Fruit fly (Drosophila melanogaster): ENCODE data around the gene CG8219.

CG8219 gene

DNA sequence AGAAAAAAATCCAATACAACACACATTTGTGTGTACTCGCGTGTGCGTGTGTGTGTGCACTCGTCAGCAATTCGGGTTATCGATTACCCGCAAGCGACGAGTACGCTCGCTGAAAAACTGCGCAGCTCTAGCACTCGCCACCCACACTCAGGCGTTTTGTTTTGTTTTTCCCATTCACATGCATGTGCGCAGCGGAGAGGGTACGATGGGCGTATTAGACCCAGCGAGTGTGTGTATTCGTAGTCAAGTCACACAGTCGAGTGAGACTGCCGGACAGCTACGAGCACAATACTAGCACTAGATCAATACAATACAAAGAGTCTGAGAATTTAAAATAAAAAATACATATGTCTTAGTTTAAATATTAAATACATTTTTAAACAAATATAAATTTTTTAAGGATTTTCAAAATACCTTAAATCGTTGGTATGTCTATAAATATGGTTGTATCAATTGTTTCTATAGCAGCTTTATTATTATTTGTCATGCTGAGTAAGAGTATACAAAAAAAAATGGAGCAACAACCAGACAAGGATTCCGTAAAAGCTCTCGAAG is 15.3 kb upstream of the CG8219 start, which contains the start of the genes D19B and CG43293 (continued):
- peak; percentile 59; the same call in 1 of the 2 replicates for TF ChIP-seq tna (GFP tag; IDR thresholded peaks at IDR 0.05; ENCODE audit: partially characterized antibody)
- no peak for TF ChIP-seq Kr (GFP tag; optimal IDR thresholded peaks at IDR 0.05)
- TF ChIP-seq CG33557 (GFP tag; optimal IDR thresholded peaks at IDR 0.05): peak; percentile 38
- TF ChIP-seq CG12104 (GFP tag; optimal IDR thresholded peaks at IDR 0.05): peak; percentile 74
- peak; percentile 88 for TF ChIP-seq caup (GFP tag; optimal IDR thresholded peaks at IDR 0.05; ENCODE audit: severe bottlenecking)
- peak; percentile 72; the same call in 2 of the 3 replicates for TF ChIP-seq CG11560 (tag; IDR thresholded peaks at IDR 0.05)
- TF ChIP-seq CG1529 (GFP tag; optimal IDR thresholded peaks at IDR 0.05): peak; percentile 72
- peak; percentile 81 for TF ChIP-seq CrebB (tag; optimal IDR thresholded peaks at IDR 0.05)
- peak; percentile 72 for TF ChIP-seq CG2875 (GFP tag; optimal IDR thresholded peaks at IDR 0.05)
- peak; percentile 77; the same call in 2 of the 3 replicates for TF ChIP-seq Opbp (GFP tag; IDR thresholded peaks at IDR 0.05; ENCODE audit: partially characterized antibody)
- TF ChIP-seq yki (optimal IDR thresholded peaks at IDR 0.05): no peak
- no peak for TF ChIP-seq sc (optimal IDR thresholded peaks at IDR 0.05)
- peak; percentile 65 for TF ChIP-seq sc (GFP tag; optimal IDR thresholded peaks at IDR 0.05)
- peak; percentile 69 for TF ChIP-seq ap (GFP tag; IDR thresholded peaks at IDR 0.05)
- TF ChIP-seq CG15601 (tag; optimal IDR thresholded peaks at IDR 0.05): peak; percentile 73
- peak; percentile 64 for TF ChIP-seq CG11398 (GFP tag; optimal IDR thresholded peaks at IDR 0.05)
- TF ChIP-seq ase (GFP tag; IDR thresholded peaks at IDR 0.05): peak; percentile 92
- TF ChIP-seq gt (GFP tag; IDR thresholded peaks at IDR 0.05): no peak
- TF ChIP-seq Scr (GFP tag; IDR thresholded peaks at IDR 0.05; ENCODE audit: partially characterized antibody): peak; percentile 53; the same call in 1 of the 2 replicates
- peak; percentile 69 for TF ChIP-seq CG12299 (tag; optimal IDR thresholded peaks at IDR 0.05)
- TF ChIP-seq CG6689 (GFP tag; IDR thresholded peaks at IDR 0.05): peak; percentile 84
- TF ChIP-seq CG7839 (tag; optimal IDR thresholded peaks at IDR 0.05): peak; percentile 88
- peak; percentile 86 for TF ChIP-seq CG4730 (GFP tag; IDR thresholded peaks at IDR 0.05)
- peak; percentile 66 for TF ChIP-seq Oaz (GFP tag; IDR thresholded peaks at IDR 0.05)
- TF ChIP-seq Ets65A (GFP tag): peak; percentile 98
- TF ChIP-seq fd64A (GFP tag; optimal IDR thresholded peaks at IDR 0.05): peak; percentile 64
- TF ChIP-seq sens (GFP tag): peak; percentile 97
- peak; percentile 86 for TF ChIP-seq CG9727 (GFP tag; optimal IDR thresholded peaks at IDR 0.05)
- TF ChIP-seq tin (GFP tag; optimal IDR thresholded peaks at IDR 0.05): peak; percentile 92
- peak; percentile 90 for TF ChIP-seq Hmr (GFP tag; optimal IDR thresholded peaks at IDR 0.05)
- TF ChIP-seq schlank (tag; optimal IDR thresholded peaks at IDR 0.05): peak; percentile 80
- peak; percentile 91 for TF ChIP-seq CG7987 (GFP tag; optimal IDR thresholded peaks at IDR 0.05)
- TF ChIP-seq Xbp1 (GFP tag; optimal IDR thresholded peaks at IDR 0.05): peak; percentile 94
- peak; percentile 81 for TF ChIP-seq HLHmδ (GFP tag; optimal IDR thresholded peaks at IDR 0.05)
- TF ChIP-seq CTCF (GFP tag; optimal IDR thresholded peaks at IDR 0.05): no peak
- TF ChIP-seq CG9817 (tag; optimal IDR thresholded peaks at IDR 0.05): peak; percentile 80
- TF ChIP-seq CG18619 (GFP tag; optimal IDR thresholded peaks at IDR 0.05): peak; percentile 87
- TF ChIP-seq CG17385 (GFP tag; optimal IDR thresholded peaks at IDR 0.05): peak; percentile 81
- TF ChIP-seq Mes4 (GFP tag; optimal IDR thresholded peaks at IDR 0.05): peak; percentile 56
- peak; percentile 81 for TF ChIP-seq p53 (GFP tag; optimal IDR thresholded peaks at IDR 0.05)
- peak; percentile 47 for TF ChIP-seq CG17912 (GFP tag; optimal IDR thresholded peaks at IDR 0.05)
- TF ChIP-seq MESR4 (GFP tag; optimal IDR thresholded peaks at IDR 0.05): peak; percentile 92
- TF ChIP-seq gcm (GFP tag; optimal IDR thresholded peaks at IDR 0.05): peak; percentile 83
- TF ChIP-seq kay (GFP tag; optimal IDR thresholded peaks at IDR 0.05): peak; percentile 85
- peak; percentile 77 for TF ChIP-seq nerfin-2 (GFP tag; IDR thresholded peaks at IDR 0.05; ENCODE audit: partially characterized antibody)
- TF ChIP-seq CG14014 (GFP tag; IDR thresholded peaks at IDR 0.05): peak; percentile 92
- peak; percentile 74 for TF ChIP-seq Ets97D (GFP tag; optimal IDR thresholded peaks at IDR 0.05)
- peak; percentile 90 for TF ChIP-seq Six4 (GFP tag; optimal IDR thresholded peaks at IDR 0.05)
- TF ChIP-seq Atf6 (GFP tag; IDR thresholded peaks at IDR 0.05): peak; percentile 91
- TF ChIP-seq tgo (GFP tag; IDR thresholded peaks at IDR 0.05): peak; percentile 92
- peak; percentile 79 for TF ChIP-seq CG1792 (GFP tag; optimal IDR thresholded peaks at IDR 0.05)
